Fruit fly (Drosophila melanogaster): ENCODE results near the gene Bfc.

Gene Bfc

DNA sequence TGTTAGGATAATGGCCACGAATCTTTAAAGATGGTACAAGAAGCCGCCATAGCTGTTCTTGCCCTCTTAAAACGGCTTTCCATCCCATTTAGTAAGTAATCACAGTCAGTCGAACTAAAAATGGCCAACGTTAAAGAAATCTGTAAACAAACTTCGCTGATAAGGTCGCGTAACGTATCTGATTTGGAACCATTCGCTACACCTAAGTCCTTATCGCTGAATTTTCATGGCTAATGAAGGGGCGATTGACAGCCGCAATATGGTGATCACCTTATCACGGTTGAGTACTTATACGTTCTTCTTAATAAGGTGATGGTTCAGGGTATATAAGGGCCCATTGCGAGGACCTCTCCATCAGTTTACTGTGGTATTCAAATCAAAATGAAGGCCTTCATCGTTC is 37.9 kb upstream of the Bfc start, which contains the start of gene LysE:
Gene LysE, plus strand, starts transcription at position 257 of the 400 bp plus-strand sequence.
- TF ChIP-seq br (GFP tag; optimal IDR thresholded peaks at IDR 0.05) (no peak), Jra (GFP tag; optimal IDR thresholded peaks at IDR 0.05) (no peak), CrebA (GFP tag; optimal IDR thresholded peaks at IDR 0.05; ENCODE audit: borderline replicate concordance) (no peak), rgr (GFP tag; optimal IDR thresholded peaks at IDR 0.05) (no peak), pan (optimal IDR thresholded peaks at IDR 0.05) (no peak), lola (GFP tag; optimal IDR thresholded peaks at IDR 0.05) (no peak), Dfd (GFP tag; optimal IDR thresholded peaks at IDR 0.05) (no peak), Abd-B (GFP tag; optimal IDR thresholded peaks at IDR 0.05) (no peak), Hr78 (GFP tag; optimal IDR thresholded peaks at IDR 0.05) (no peak), sage (GFP tag; optimal IDR thresholded peaks at IDR 0.05) (no peak)

DNA sequence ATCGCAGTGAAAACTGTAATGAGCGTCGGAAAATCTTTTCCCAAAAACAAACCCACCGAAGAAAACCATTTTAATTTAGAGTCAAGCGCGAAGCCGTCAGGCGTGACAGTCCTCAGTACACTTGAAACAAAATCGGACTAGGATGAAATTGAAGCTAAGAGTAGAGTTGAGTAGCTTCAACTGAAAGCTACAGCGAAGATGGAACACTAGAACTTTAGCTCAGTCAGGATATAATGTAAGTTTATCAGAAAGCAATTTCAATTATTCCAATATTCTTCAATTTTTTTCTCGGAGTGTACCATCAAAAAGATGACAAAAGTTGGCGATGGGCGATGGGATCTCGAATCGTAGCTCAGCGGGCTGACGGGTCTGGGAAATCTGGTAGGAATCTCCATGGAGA is 34.0 kb upstream of the Bfc start:
- no peak for TF ChIP-seq Dif (GFP tag; optimal IDR thresholded peaks at IDR 0.05; ENCODE audit: partially characterized antibody)
- TF ChIP-seq HLH106 (tag; optimal IDR thresholded peaks at IDR 0.05): no peak
- no peak for TF ChIP-seq Hr78 (GFP tag; optimal IDR thresholded peaks at IDR 0.05)
- TF ChIP-seq woc (GFP tag; optimal IDR thresholded peaks at IDR 0.05): no peak
- TF ChIP-seq rgr (GFP tag; optimal IDR thresholded peaks at IDR 0.05): no peak
- no peak for TF ChIP-seq h (GFP tag; optimal IDR thresholded peaks at IDR 0.05)
- TF ChIP-seq Hnf4 (GFP tag; optimal IDR thresholded peaks at IDR 0.05): no peak
- no peak for TF ChIP-seq pan (optimal IDR thresholded peaks at IDR 0.05)
- no peak for TF ChIP-seq GATAd (GFP tag; optimal IDR thresholded peaks at IDR 0.05)
- no peak for TF ChIP-seq sage (GFP tag; optimal IDR thresholded peaks at IDR 0.05)
- no peak for TF ChIP-seq tai (GFP tag; optimal IDR thresholded peaks at IDR 0.05)
- TF ChIP-seq Dfd (GFP tag; optimal IDR thresholded peaks at IDR 0.05): no peak
- no peak for TF ChIP-seq foxo (GFP tag; optimal IDR thresholded peaks at IDR 0.05)
- TF ChIP-seq Rel (GFP tag; optimal IDR thresholded peaks at IDR 0.05): no peak
- no peak for TF ChIP-seq Rel (tag; optimal IDR thresholded peaks at IDR 0.05)
- TF ChIP-seq CG32264 (GFP tag; optimal IDR thresholded peaks at IDR 0.05): no peak
- no peak for TF ChIP-seq N (GFP tag; optimal IDR thresholded peaks at IDR 0.05)
- no peak for TF ChIP-seq ey (GFP tag; optimal IDR thresholded peaks at IDR 0.05)
- no peak for TF ChIP-seq CrebA (GFP tag; optimal IDR thresholded peaks at IDR 0.05; ENCODE audit: borderline replicate concordance)

DNA sequence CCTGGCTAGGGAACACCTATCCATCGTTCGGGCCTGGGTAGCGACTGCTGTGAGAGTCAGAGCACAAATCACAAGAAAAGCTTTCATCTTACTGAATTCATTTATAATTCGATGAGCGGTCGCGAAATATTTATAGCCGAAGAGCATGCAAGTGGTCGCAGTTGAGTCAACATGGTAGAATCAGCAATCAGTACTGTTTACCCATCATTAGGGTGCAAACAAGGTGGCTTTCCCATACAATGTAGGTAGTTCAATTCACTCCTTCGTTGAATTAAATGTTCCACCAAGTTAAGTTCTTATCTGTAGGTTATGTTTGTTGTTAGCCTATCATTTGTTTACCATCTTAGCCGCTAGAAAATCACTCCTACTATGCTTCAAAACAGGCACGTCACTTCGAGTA is 31.9 kb upstream of the Bfc start, which contains the start of gene LysP:
Gene LysP, minus strand, starts transcription at position 101 of the 400 bp plus-strand sequence.
- TF ChIP-seq dl (GFP tag; optimal IDR thresholded peaks at IDR 0.05; ENCODE audit: insufficient read depth in 1 of 2, partially characterized antibody in 2 of 2) (no peak), CG32264 (GFP tag; optimal IDR thresholded peaks at IDR 0.05) (no peak), pan (optimal IDR thresholded peaks at IDR 0.05) (no peak), Mio (GFP tag; optimal IDR thresholded peaks at IDR 0.05) (no peak), Hr83 (GFP tag; optimal IDR thresholded peaks at IDR 0.05; ENCODE audit: poor library complexity, severe bottlenecking) (no peak), foxo (GFP tag; optimal IDR thresholded peaks at IDR 0.05) (peak in 1 of 2 experiments; percentile 3), h (GFP tag; optimal IDR thresholded peaks at IDR 0.05) (peak; percentile 4), Myc (optimal IDR thresholded peaks at IDR 0.05) (no peak)

DNA sequence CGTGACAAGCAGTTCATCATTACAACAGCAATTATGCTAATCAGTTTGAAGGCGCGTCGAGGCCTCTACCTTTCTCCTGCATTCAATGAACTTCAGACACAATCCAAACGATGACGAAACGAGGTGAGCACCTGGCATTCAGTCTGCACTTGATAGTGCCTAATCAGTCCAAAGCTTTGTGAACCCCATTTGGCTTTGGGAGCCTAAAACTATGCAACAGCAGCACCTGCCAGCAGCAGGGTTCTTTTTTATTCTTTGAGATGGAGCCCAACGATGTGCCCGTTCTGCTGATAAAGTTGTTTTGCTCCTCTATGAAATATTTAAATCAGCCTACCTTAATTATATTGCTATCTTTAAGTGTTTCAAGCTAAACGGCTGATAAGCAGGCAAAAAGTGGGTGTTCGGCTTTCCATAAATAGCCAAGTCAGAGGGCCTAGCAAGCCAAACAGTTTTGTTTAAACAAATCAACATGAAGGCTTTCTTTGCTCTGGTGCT is 23.1 kb upstream of the Bfc start, which contains the start of gene LysS:
Gene LysS, plus strand, starts transcription at position 445 of the 495 bp plus-strand sequence.
- TF ChIP-seq lola (GFP tag; optimal IDR thresholded peaks at IDR 0.05) (no peak), dl (GFP tag; optimal IDR thresholded peaks at IDR 0.05; ENCODE audit: insufficient read depth in 1 of 2, partially characterized antibody in 2 of 2) (no peak), Rel (GFP tag; optimal IDR thresholded peaks at IDR 0.05) (no peak), Rel (tag; optimal IDR thresholded peaks at IDR 0.05) (peak; percentile 91), Jra (GFP tag; optimal IDR thresholded peaks at IDR 0.05) (no peak), usp (GFP tag; optimal IDR thresholded peaks at IDR 0.05) (no peak)

DNA sequence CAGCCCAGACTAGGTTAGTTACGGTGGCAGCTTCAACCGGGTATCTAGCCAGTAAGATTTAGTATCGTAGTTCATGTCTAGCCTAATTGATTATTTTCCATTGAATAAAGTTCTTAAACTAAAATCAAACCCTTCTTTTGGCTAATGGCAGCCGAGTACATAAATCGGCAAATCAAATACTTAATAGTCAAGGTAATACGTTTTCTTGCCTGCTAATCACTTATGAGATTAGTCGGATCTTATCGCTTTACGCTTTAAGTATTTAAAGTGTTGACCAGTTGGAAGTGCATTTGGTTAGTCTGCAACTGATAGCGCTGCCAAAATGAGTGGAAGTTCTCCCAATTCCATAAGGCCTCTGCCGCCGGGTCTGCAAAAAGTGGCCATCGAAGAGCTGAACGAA is 17.9 kb upstream of the Bfc start, which contains the start of gene CG33965:
Gene CG33965, plus strand, starts transcription at position 301 of the 400 bp plus-strand sequence.
- TF ChIP-seq Vsx2 (GFP tag; optimal IDR thresholded peaks at IDR 0.05; ENCODE audit: partially characterized antibody) (no peak), psq (GFP tag; optimal IDR thresholded peaks at IDR 0.05) (no peak), brk (GFP tag; optimal IDR thresholded peaks at IDR 0.05) (no peak), Dif (GFP tag; optimal IDR thresholded peaks at IDR 0.05; ENCODE audit: partially characterized antibody) (no peak), rgr (GFP tag; optimal IDR thresholded peaks at IDR 0.05) (no peak), Hr78 (GFP tag; optimal IDR thresholded peaks at IDR 0.05) (no peak), HLH106 (tag; optimal IDR thresholded peaks at IDR 0.05) (no peak), tai (GFP tag; optimal IDR thresholded peaks at IDR 0.05) (no peak), Dfd (GFP tag; optimal IDR thresholded peaks at IDR 0.05) (no peak), sage (GFP tag; optimal IDR thresholded peaks at IDR 0.05) (no peak), Hr83 (GFP tag; optimal IDR thresholded peaks at IDR 0.05; ENCODE audit: poor library complexity, severe bottlenecking) (no peak)

Data from whole organism, wandering third instar larva.